Fruit fly (Drosophila melanogaster) whole organism, embryonic: Measurements from ENCODE around the gene Kaz-m1.
A peak's percentile ranks its signal among the peaks of the same experiment; 100 is the strongest.

ENCODE experiments used
- B-H2 ChIP-seq: fragments of 200-800 bp; sonication (Bioruptor generic); optimal IDR thresholded peaks from 2 replicates; lab custom pipeline; 2018; ENCODE audit warnings: missing biosample characterization, mild to moderate bottlenecking, missing genetic modification characterization
- CG10267 ChIP-seq: fragments of 200-800 bp; sonication (Bioruptor generic); optimal IDR thresholded peaks from 2 replicates; lab custom pipeline; 2018; ENCODE audit warnings: missing biosample characterization, mild to moderate bottlenecking, missing genetic modification characterization, moderate library complexity
- CG11247 ChIP-seq: fragments of 200-800 bp; sonication (Bioruptor generic); IDR thresholded peaks from 2 replicates; pipeline ENCODE4 v1.3.6; 2022; ENCODE audit warnings: missing biosample characterization, missing genetic modification characterization
- CG12659 ChIP-seq: fragments of 200-800 bp; sonication (Bioruptor generic); optimal IDR thresholded peaks from 3 replicates; lab custom pipeline; 2017; ENCODE audit warnings: mild to moderate bottlenecking, missing biosample characterization, missing genetic modification reagents, missing genetic modification characterization
- CG12769 ChIP-seq: fragments of 200-800 bp; sonication (Bioruptor generic); optimal IDR thresholded peaks from 2 replicates; lab custom pipeline; 2019; ENCODE audit warnings: missing biosample characterization, mild to moderate bottlenecking, missing genetic modification characterization, moderate library complexity
- CG12942 ChIP-seq: fragments of 200-800 bp; sonication (Bioruptor generic); optimal IDR thresholded peaks from 3 replicates; lab custom pipeline; 2016; ENCODE audit warnings: missing biosample characterization, missing genetic modification characterization
- CG13287 ChIP-seq: fragments of 200-800 bp; sonication (Bioruptor generic); IDR thresholded peaks from 2 replicates; pipeline ENCODE4 v1.3.6; 2022; ENCODE audit warnings: missing biosample characterization, missing genetic modification characterization; ENCODE audit not compliant: partially characterized antibody
- CG14710 ChIP-seq: fragments of 200-800 bp; sonication (Bioruptor generic); optimal IDR thresholded peaks from 3 replicates; lab custom pipeline; 2019; ENCODE audit warnings: missing biosample characterization, mild to moderate bottlenecking, missing genetic modification characterization, moderate library complexity
- CG14860 ChIP-seq: fragments of 200-800 bp; sonication (Bioruptor generic); IDR thresholded peaks from 3 replicates; pipeline ENCODE4 v1.3.6; 2022; ENCODE audit warnings: missing biosample characterization, missing genetic modification characterization; ENCODE audit not compliant: partially characterized antibody
- CG2120 ChIP-seq: fragments of 200-800 bp; sonication (Bioruptor generic); optimal IDR thresholded peaks from 3 replicates; lab custom pipeline; 2016; ENCODE audit warnings: missing biosample characterization, missing genetic modification characterization
- CG33213 ChIP-seq: fragments of 200-800 bp; sonication (Bioruptor generic); optimal IDR thresholded peaks from 3 replicates; lab custom pipeline; 2016; ENCODE audit warnings: missing biosample characterization, missing genetic modification characterization
- CG3847 ChIP-seq: fragments of 200-800 bp; sonication (Bioruptor generic); IDR thresholded peaks from 2 replicates; pipeline ENCODE4 v1.3.6; 2022; ENCODE audit warnings: missing biosample characterization, missing genetic modification characterization
- CG4424 ChIP-seq: fragments of 200-800 bp; sonication (Bioruptor generic); optimal IDR thresholded peaks from 3 replicates; lab custom pipeline; 2016; ENCODE audit warnings: missing biosample characterization, missing genetic modification characterization
- CG4617 ChIP-seq: fragments of 200-800 bp; sonication (Bioruptor generic); optimal IDR thresholded peaks from 3 replicates; lab custom pipeline; 2016; ENCODE audit warnings: missing biosample characterization, missing genetic modification characterization, borderline replicate concordance
- CG4730 ChIP-seq: fragments of 200-800 bp; sonication (Bioruptor generic); IDR thresholded peaks from 2 replicates; pipeline ENCODE4 v1.3.6; 2022; ENCODE audit warnings: missing biosample characterization, missing genetic modification characterization
- CG7839 ChIP-seq: fragments of 200-800 bp; sonication (Bioruptor generic); optimal IDR thresholded peaks from 3 replicates; lab custom pipeline; 2018; ENCODE audit warnings: missing biosample characterization, mild to moderate bottlenecking, missing genetic modification characterization, moderate library complexity
- CG9215 ChIP-seq: fragments of 200-800 bp; sonication (Bioruptor generic); IDR thresholded peaks from 2 replicates; pipeline ENCODE4 v1.3.6; 2022; ENCODE audit warnings: missing biosample characterization, missing genetic modification characterization
- CG9932 ChIP-seq: fragments of 200-800 bp; sonication (Bioruptor generic); IDR thresholded peaks from 2 replicates; pipeline ENCODE4 v1.3.6; 2022; ENCODE audit warnings: missing biosample characterization, missing genetic modification characterization
- Deaf1 ChIP-seq: fragments of 200-800 bp; optimal IDR thresholded peaks from 3 replicates; lab custom pipeline; 2019; ENCODE audit warnings: missing biosample characterization, mild to moderate bottlenecking, missing genetic modification characterization, moderate library complexity
- Dp ChIP-seq: fragments of 200-800 bp; sonication (Bioruptor generic); optimal IDR thresholded peaks from 2 replicates; lab custom pipeline; 2018; ENCODE audit warnings: missing biosample characterization, mild to moderate bottlenecking, missing genetic modification characterization, moderate library complexity
- Elba2 ChIP-seq: fragments of 200-800 bp; sonication (Bioruptor generic); optimal IDR thresholded peaks from 3 replicates; lab custom pipeline; 2016; ENCODE audit warnings: missing biosample characterization, missing genetic modification characterization
- HLH54F ChIP-seq: fragments of 200-800 bp; sonication (Bioruptor generic); optimal IDR thresholded peaks from 3 replicates; lab custom pipeline; 2016; ENCODE audit warnings: missing biosample characterization, missing genetic modification characterization
- HmgZ ChIP-seq: fragments of 200-800 bp; sonication (Bioruptor generic); optimal IDR thresholded peaks from 2 replicates; lab custom pipeline; 2018; ENCODE audit warnings: missing biosample characterization, mild to moderate bottlenecking, missing genetic modification characterization
- Hr39 ChIP-seq: fragments of >200 bp; optimal IDR thresholded peaks from 2 replicates; lab custom pipeline; 2017
- MESR4 ChIP-seq: fragments of 200-800 bp; sonication (Bioruptor generic); optimal IDR thresholded peaks from 2 replicates; lab custom pipeline; 2018; ENCODE audit warnings: missing biosample characterization, mild to moderate bottlenecking, missing genetic modification characterization, moderate library complexity
- Med ChIP-seq: fragments of 200-800 bp; sonication (Bioruptor generic); peaks from one replicate; lab custom pipeline; 2016; ENCODE audit warnings: missing biosample characterization, missing genetic modification characterization, mild to moderate bottlenecking, inconsistent platforms, moderate library complexity
- Mes4 ChIP-seq: fragments of 200-800 bp; sonication (Bioruptor generic); optimal IDR thresholded peaks from 2 replicates; lab custom pipeline; 2016; ENCODE audit warnings: missing biosample characterization, missing genetic modification characterization
- Myb ChIP-seq: fragments of 200-800 bp; sonication (Bioruptor generic); optimal IDR thresholded peaks from 2 replicates; lab custom pipeline; 2016; ENCODE audit warnings: missing biosample characterization, missing genetic modification characterization
- NFAT ChIP-seq: fragments of 200-800 bp; sonication (Bioruptor generic); IDR thresholded peaks from 2 replicates; pipeline ENCODE4 v1.3.6; 2022; ENCODE audit warnings: missing biosample characterization, missing genetic modification characterization
- NfI ChIP-seq: fragments of 200-800 bp; sonication (Bioruptor generic); optimal IDR thresholded peaks from 3 replicates; lab custom pipeline; 2018; ENCODE audit warnings: missing biosample characterization, mild to moderate bottlenecking, missing genetic modification characterization, moderate library complexity
- Scr ChIP-seq: fragments of 200-800 bp; sonication (Bioruptor generic); IDR thresholded peaks from 2 replicates; pipeline ENCODE4 v1.3.6; 2022; ENCODE audit warnings: missing biosample characterization, missing genetic modification characterization; ENCODE audit not compliant: partially characterized antibody
- Sin3A ChIP-seq: fragments of >200 bp; optimal IDR thresholded peaks from 2 replicates; lab custom pipeline; 2018
- Trl ChIP-seq, 3 experiments: fragments of >200 bp in 2 of 3; fragments of 200-800 bp in 1 of 3; sonication (Bioruptor generic) in 1 of 3; optimal IDR thresholded peaks; 2 replicates in 1 of 3; 3 replicates in 2 of 3; lab custom pipeline; 2016 to 2017; ENCODE audit warnings: missing biosample characterization in 1 of 3, missing genetic modification characterization in 1 of 3
- Xbp1 ChIP-seq: fragments of 200-800 bp; sonication (Bioruptor generic); optimal IDR thresholded peaks from 3 replicates; lab custom pipeline; 2016; ENCODE audit warnings: missing biosample characterization, mild to moderate bottlenecking, missing genetic modification characterization
- YL-1 ChIP-seq: fragments of 200-800 bp; sonication (Bioruptor generic); optimal IDR thresholded peaks from 3 replicates; lab custom pipeline; 2017; ENCODE audit warnings: missing biosample characterization, mild to moderate bottlenecking, missing genetic modification characterization
- ab ChIP-seq: fragments of 200-800 bp; sonication (Bioruptor generic); optimal IDR thresholded peaks from 2 replicates; lab custom pipeline; 2016; ENCODE audit warnings: missing biosample characterization, missing genetic modification characterization
- amos ChIP-seq: fragments of 200-800 bp; sonication (Bioruptor generic); IDR thresholded peaks from 2 replicates; pipeline ENCODE4 v1.3.6; 2022; ENCODE audit warnings: missing biosample characterization, missing genetic modification characterization; ENCODE audit not compliant: partially characterized antibody
- ato ChIP-seq: fragments of 200-800 bp; sonication (Bioruptor generic); IDR thresholded peaks from 2 replicates; pipeline ENCODE4 v1.3.6; 2022; ENCODE audit warnings: missing biosample characterization, missing genetic modification characterization; ENCODE audit not compliant: partially characterized antibody
- bcd ChIP-seq: fragments of 200-800 bp; sonication (Bioruptor generic); optimal IDR thresholded peaks from 2 replicates; lab custom pipeline; 2017; ENCODE audit warnings: missing biosample characterization, mild to moderate bottlenecking, missing genetic modification characterization
- cas ChIP-seq: fragments of 200-800 bp; sonication (Bioruptor generic); IDR thresholded peaks from 2 replicates; pipeline ENCODE4 v1.3.6; 2022; ENCODE audit warnings: missing biosample characterization, missing genetic modification characterization
- chif ChIP-seq, 2 experiments: fragments of 200-800 bp; sonication (Bioruptor generic); optimal IDR thresholded peaks; 3 replicates each; lab custom pipeline; 2016; ENCODE audit warnings: missing biosample characterization in 2 of 2, missing genetic modification characterization in 2 of 2
- dm ChIP-seq: fragments of 200-800 bp; sonication (Bioruptor generic); optimal IDR thresholded peaks from 3 replicates; lab custom pipeline; 2016; ENCODE audit warnings: missing biosample characterization, missing genetic modification characterization
- fd96Cb ChIP-seq: fragments of 200-800 bp; sonication (Bioruptor generic); optimal IDR thresholded peaks from 2 replicates; lab custom pipeline; 2018; ENCODE audit warnings: missing biosample characterization, mild to moderate bottlenecking, missing genetic modification characterization, moderate library complexity
- p53 ChIP-seq: fragments of 200-800 bp; sonication (Bioruptor generic); optimal IDR thresholded peaks from 2 replicates; lab custom pipeline; 2016; ENCODE audit warnings: missing biosample characterization, missing genetic modification characterization
- peb ChIP-seq: fragments of 200-800 bp; sonication (Bioruptor generic); IDR thresholded peaks from 2 replicates; pipeline ENCODE4 v1.3.6; 2022; ENCODE audit warnings: missing biosample characterization, missing genetic modification characterization
- row ChIP-seq: fragments of 200-800 bp; sonication (Bioruptor generic); IDR thresholded peaks from 3 replicates; pipeline ENCODE4 v1.3.6; 2022; ENCODE audit warnings: missing biosample characterization, missing genetic modification characterization
- sob ChIP-seq: fragments of 200-800 bp; sonication (Bioruptor generic); IDR thresholded peaks from 2 replicates; pipeline ENCODE4 v1.3.6; 2022; ENCODE audit warnings: missing biosample characterization, missing genetic modification characterization
- tin ChIP-seq: fragments of 200-800 bp; sonication (Bioruptor generic); optimal IDR thresholded peaks from 3 replicates; lab custom pipeline; 2016; ENCODE audit warnings: missing biosample characterization, missing genetic modification characterization
- trh ChIP-seq: fragments of 200-800 bp; sonication (Bioruptor generic); optimal IDR thresholded peaks from 2 replicates; lab custom pipeline; 2016; ENCODE audit warnings: missing biosample characterization, missing genetic modification characterization
- usp ChIP-seq: fragments of >200 bp; optimal IDR thresholded peaks from 2 replicates; lab custom pipeline; 2017; ENCODE audit warnings: missing biosample characterization, missing genetic modification characterization
- zfh1 ChIP-seq: fragments of 200-800 bp; sonication (Bioruptor generic); IDR thresholded peaks from 3 replicates; pipeline ENCODE4 v1.3.6; 2022; ENCODE audit warnings: missing biosample characterization, missing genetic modification characterization

Kaz-m1 gene

DNA sequence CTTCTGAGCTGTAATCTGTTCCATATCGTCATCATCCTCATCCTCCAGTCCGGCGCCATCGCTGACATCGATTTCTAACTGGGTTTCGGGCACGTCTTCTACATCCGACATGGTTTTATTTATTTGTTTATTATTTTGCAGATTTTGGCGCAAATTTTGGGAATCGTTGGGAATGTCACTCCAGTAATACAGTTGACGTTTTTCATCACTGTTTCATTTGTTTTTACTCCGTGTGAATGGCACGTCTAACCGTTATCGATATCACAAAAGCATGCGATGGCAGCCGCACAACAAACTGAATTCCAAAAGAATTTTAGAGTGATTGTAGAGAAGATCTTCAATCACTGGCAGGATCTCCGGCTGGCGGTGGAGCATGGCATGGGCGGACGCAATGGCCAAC is 41.9 kb downstream of the Kaz-m1 start, which contains the start of the genes Sld5 and CG14543 (continued):
- TF ChIP-seq CG12769 (tag; lab: Kevin White, UChicago) (peak; percentile 17), YL-1 (GFP tag; lab: Kevin White, UChicago) (peak; percentile 45), HLH54F (GFP tag; lab: Kevin White, UChicago) (peak; percentile 1), ab (GFP tag; lab: Kevin White, UChicago) (no peak), dm (GFP tag; lab: Kevin White, UChicago) (peak; percentile 74), CG4730 (GFP tag; lab: Robert Waterston, UW) (no peak), CG7839 (tag; lab: Kevin White, UChicago) (no peak), Trl (optimal IDR thresholded peaks at IDR 0.05; lab: Kevin White, UChicago) (no peak), Trl (GFP tag; optimal IDR thresholded peaks at IDR 0.05; lab: Kevin White, UChicago) (peak; percentile 30), MESR4 (GFP tag; lab: Kevin White, UChicago) (peak; percentile 49), CG9215 (GFP tag; lab: Robert Waterston, UW) (no peak), CG14710 (tag; lab: Kevin White, UChicago) (peak; percentile 13), Med (GFP tag; lab: Kevin White, UChicago) (peak; percentile 84), CG3847 (GFP tag; lab: Robert Waterston, UW) (0 out of 2 replicates have a peak, but pooled peaks have one; percentile 17), CG4424 (GFP tag; lab: Kevin White, UChicago) (no peak), peb (GFP tag; lab: Robert Waterston, UW) (no peak), cas (GFP tag; lab: Robert Waterston, UW) (no peak), ato (GFP tag; lab: Robert Waterston, UW) (no peak), Sin3A (peak; percentile 16), Dp (GFP tag; lab: Kevin White, UChicago) (peak; percentile 67), CG2120 (GFP tag; lab: Kevin White, UChicago) (peak; percentile 33), NfI (GFP tag; lab: Kevin White, UChicago) (peak; percentile 38), Mes4 (GFP tag; lab: Kevin White, UChicago) (peak; percentile 12), fd96Cb (tag; lab: Kevin White, UChicago) (no peak), CG13287 (GFP tag; lab: Robert Waterston, UW) (peak; percentile 50; the same call in 1 of the 2 replicates), Myb (GFP tag; lab: Kevin White, UChicago) (peak; percentile 64), CG12659 (GFP tag; lab: Kevin White, UChicago) (peak; percentile 39), amos (GFP tag; lab: Robert Waterston, UW) (peak; percentile 27; the same call in 1 of the 2 replicates), tin (GFP tag; lab: Kevin White, UChicago) (peak; percentile 1), Hr39 (lab: Kevin White, UChicago) (no peak), trh (no peak), bcd (GFP tag; lab: Kevin White, UChicago) (peak; percentile 6), CG4617 (GFP tag; lab: Kevin White, UChicago) (peak; percentile 12), Xbp1 (GFP tag; lab: Kevin White, UChicago) (peak; percentile 27), CG11247 (GFP tag; lab: Robert Waterston, UW) (no peak), row (GFP tag; lab: Robert Waterston, UW) (0 out of 3 replicates have a peak, but pooled peaks have one; percentile 18), B-H2 (GFP tag; lab: Kevin White, UChicago) (peak; percentile 35), CG9932 (GFP tag; lab: Robert Waterston, UW) (peak; percentile 37; the same call in 1 of the 2 replicates), sob (peak; percentile 48; the same call in 1 of the 2 replicates), chif (GFP tag; optimal IDR thresholded peaks at IDR 0.05; lab: Kevin White, UChicago) (no peak), CG33213 (GFP tag; lab: Kevin White, UChicago) (peak; percentile 42), zfh1 (GFP tag; lab: Robert Waterston, UW) (0 out of 3 replicates have a peak, but pooled peaks have one; percentile 15), Scr (GFP tag; lab: Robert Waterston, UW) (0 out of 2 replicates have a peak, but pooled peaks have one; percentile 13), CG14860 (GFP tag; lab: Robert Waterston, UW) (no peak), CG12942 (GFP tag; lab: Kevin White, UChicago) (no peak), NFAT (0 out of 2 replicates have a peak, but pooled peaks have one; percentile 7), CG10267 (tag; lab: Kevin White, UChicago) (peak; percentile 88), p53 (GFP tag; lab: Kevin White, UChicago) (no peak), Deaf1 (tag; lab: Kevin White, UChicago) (no peak), Elba2 (no peak), HmgZ (tag; lab: Kevin White, UChicago) (peak; percentile 38), usp (GFP tag; lab: Kevin White, UChicago) (no peak)
